Worm (Caenorhabditis elegans): Measurements from ENCODE around the gene srv-8.

srv-8 gene

ce11 chrV:13370265-13370664, 50.3 kb downstream of the srv-8 start:
- TF ChIP-seq F23B12.7 (tag; optimal IDR thresholded peaks at IDR 0.05; ENCODE audit: insufficient read depth) (no peak), Y56A3A.18 (GFP tag; IDR thresholded peaks at IDR 0.05) (0 out of 2 replicates have a peak, but pooled peaks have one; percentile 52)

ce11 chrV:13369663-13370062, 50.9 kb downstream of the srv-8 start:
- TF ChIP-seq hsf-1 (GFP tag; IDR thresholded peaks at IDR 0.05) = no peak
- TF ChIP-seq nhr-120 (GFP tag; IDR thresholded peaks at IDR 0.05) = no peak
- TF ChIP-seq ZK185.1 (tag; optimal IDR thresholded peaks at IDR 0.05; ENCODE audit: poor library complexity, severe bottlenecking) = peak; percentile 29
- no peak for TF ChIP-seq nhr-179 (tag; optimal IDR thresholded peaks at IDR 0.05)
- TF ChIP-seq ekl-4 (GFP tag; IDR thresholded peaks at IDR 0.05) = no peak
- 0 out of 2 replicates have a peak, but pooled peaks have one; percentile 25 for TF ChIP-seq C06A6.2 (GFP tag; conservative IDR thresholded peaks at IDR 0.05)
- TF ChIP-seq die-1 (tag; optimal IDR thresholded peaks at IDR 0.05) = no peak
- TF ChIP-seq mcd-1 (GFP tag; IDR thresholded peaks at IDR 0.05) = no peak
- TF ChIP-seq egrh-3 (GFP tag; IDR thresholded peaks at IDR 0.05) = no peak
- no peak for TF ChIP-seq F52B5.7 (tag; optimal IDR thresholded peaks at IDR 0.05)
- TF ChIP-seq atf-7 (tag; optimal IDR thresholded peaks at IDR 0.05) = no peak
- no peak for TF ChIP-seq zim-3 (tag; optimal IDR thresholded peaks at IDR 0.05)
- peak; percentile 19 for TF ChIP-seq tlf-1 (GFP tag; optimal IDR thresholded peaks at IDR 0.05)
- TF ChIP-seq F57C9.4 (tag; optimal IDR thresholded peaks at IDR 0.05) = no peak
- 0 out of 2 replicates have a peak, but pooled peaks have one; percentile 36 for TF ChIP-seq cebp-2 (GFP tag; IDR thresholded peaks at IDR 0.05)
- peak; percentile 87 for TF ChIP-seq nhr-80 (tag; optimal IDR thresholded peaks at IDR 0.05)
- no peak for TF ChIP-seq B0035.1 (tag; optimal IDR thresholded peaks at IDR 0.05)
- no peak for TF ChIP-seq Y95B8A.8 (GFP tag; IDR thresholded peaks at IDR 0.05)
- no peak for TF ChIP-seq F22D6.2 (tag; optimal IDR thresholded peaks at IDR 0.05)
- no peak for TF ChIP-seq madf-6 (GFP tag; IDR thresholded peaks at IDR 0.05)
- TF ChIP-seq dpl-1 (GFP tag; optimal IDR thresholded peaks at IDR 0.05) = no peak
- no peak for TF ChIP-seq somi-1 (GFP tag; optimal IDR thresholded peaks at IDR 0.05)
